Worm (Caenorhabditis elegans): ENCODE measurements around the gene F17E9.18.

Gene F17E9.18

ce11 chrIV:8375381-8375780 is 28.4 kb upstream of the F17E9.18 start (continued):
- TF ChIP-seq mes-4 (tag; optimal IDR thresholded peaks at IDR 0.05) (peak; percentile 73), madf-10 (tag; optimal IDR thresholded peaks at IDR 0.05) (peak; percentile 56), cebp-1 (GFP tag; IDR thresholded peaks at IDR 0.05) (0 out of 2 replicates have a peak, but pooled peaks have one; percentile 9), cebp-1 (tag; optimal IDR thresholded peaks at IDR 0.05) (peak; percentile 70), egl-44 (GFP tag; IDR thresholded peaks at IDR 0.05) (peak; percentile 67; the same call in 1 of the 2 replicates), ceh-58 (GFP tag; IDR thresholded peaks at IDR 0.05) (0 out of 2 replicates have a peak, but pooled peaks have one; percentile 70), Y53F4B.3 (GFP tag; IDR thresholded peaks at IDR 0.05) (peak; percentile 20; the same call in 1 of the 2 replicates), snpc-4 (GFP tag; optimal IDR thresholded peaks at IDR 0.05) (peak; percentile 86), snpc-4 (tag; optimal IDR thresholded peaks at IDR 0.05) (peak in 3 of 4 experiments; percentile 70 to 74 (median 71)), fkh-3 (tag; optimal IDR thresholded peaks at IDR 0.05) (no peak), nhr-90 (tag; optimal IDR thresholded peaks at IDR 0.05) (peak; percentile 82), T26A5.8 (tag; optimal IDR thresholded peaks at IDR 0.05) (no peak), snpc-1.1 (tag; optimal IDR thresholded peaks at IDR 0.05; ENCODE audit: insufficient read depth) (peak; percentile 46), tbp1 (GFP tag; optimal IDR thresholded peaks at IDR 0.05) (peak; percentile 89), ztf-25 (GFP tag; IDR thresholded peaks at IDR 0.05) (peak; percentile 44; the same call in 1 of the 2 replicates), dpl-1 (GFP tag; optimal IDR thresholded peaks at IDR 0.05) (no peak), lir-1 (GFP tag; conservative IDR thresholded peaks at IDR 0.05) (0 out of 2 replicates have a peak, but pooled peaks have one; percentile 45), let-526 (GFP tag; IDR thresholded peaks at IDR 0.05) (no peak), him-1 (tag; optimal IDR thresholded peaks at IDR 0.05) (peak; percentile 88), nhr-120 (GFP tag; IDR thresholded peaks at IDR 0.05) (no peak), lsy-27 (tag; optimal IDR thresholded peaks at IDR 0.05; ENCODE audit: borderline replicate concordance, insufficient read depth) (peak; percentile 71), dpff-1 (tag; optimal IDR thresholded peaks at IDR 0.05) (no peak), xnd-1 (tag; optimal IDR thresholded peaks at IDR 0.05) (no peak), let-607 (tag; optimal IDR thresholded peaks at IDR 0.05) (peak in 1 of 2 experiments; percentile 50), mcd-1 (GFP tag; IDR thresholded peaks at IDR 0.05) (peak; percentile 59; the same call in 1 of the 2 replicates), F37B4.10 (GFP tag; IDR thresholded peaks at IDR 0.05) (no peak), hlh-26 (GFP tag; conservative IDR thresholded peaks at IDR 0.05) (no peak), B0035.1 (tag; optimal IDR thresholded peaks at IDR 0.05) (peak; percentile 29), sea-2 (GFP tag; IDR thresholded peaks at IDR 0.05) (no peak), ztf-18 (tag; optimal IDR thresholded peaks at IDR 0.05) (peak; percentile 72), lin-40 (tag; optimal IDR thresholded peaks at IDR 0.05) (peak; percentile 64), T07F8.4 (tag; optimal IDR thresholded peaks at IDR 0.05) (peak; percentile 76), hlh-12 (tag; optimal IDR thresholded peaks at IDR 0.05) (peak; percentile 22), die-1 (tag; optimal IDR thresholded peaks at IDR 0.05) (peak; percentile 90), F23B12.7 (tag; optimal IDR thresholded peaks at IDR 0.05; ENCODE audit: insufficient read depth) (peak; percentile 31), tbx-9 (tag; optimal IDR thresholded peaks at IDR 0.05; ENCODE audit: borderline replicate concordance) (no peak), sptf-2 (GFP tag; optimal IDR thresholded peaks at IDR 0.05) (peak; percentile 49), zfh-2 (GFP tag; conservative IDR thresholded peaks at IDR 0.05) (no peak), efl-1 (GFP tag; optimal IDR thresholded peaks at IDR 0.05) (peak; percentile 18), ccch-3 (GFP tag; optimal IDR thresholded peaks at IDR 0.05) (peak; percentile 50), mxl-1 (tag; optimal IDR thresholded peaks at IDR 0.05) (peak; percentile 76), hmg-1.2 (GFP tag; IDR thresholded peaks at IDR 0.05) (peak; percentile 63), hsf-1 (GFP tag; IDR thresholded peaks at IDR 0.05) (no peak), ceh-100 (GFP tag; IDR thresholded peaks at IDR 0.05) (no peak), C17E4.6 (GFP tag; IDR thresholded peaks at IDR 0.05) (peak; percentile 43; the same call in 1 of the 2 replicates), K11D2.4 (GFP tag; IDR thresholded peaks at IDR 0.05) (peak; percentile 33; the same call in 1 of the 2 replicates), attf-3 (GFP tag; conservative IDR thresholded peaks at IDR 0.05) (peak; percentile 67), hrde-1 (tag; optimal IDR thresholded peaks at IDR 0.05; ENCODE audit: borderline replicate concordance) (peak; percentile 78)

Data from whole organism, young adult.